Fruit fly (Drosophila melanogaster) whole organism, wandering third instar larva: ENCODE results near the gene mRpS6.
A peak's percentile ranks its signal among the peaks of the same experiment; 100 is the strongest.

ENCODE experiments used
- Abd-B ChIP-seq: fragments of >200 bp; optimal IDR thresholded peaks from 2 replicates; lab custom pipeline; 2017; ENCODE audit warnings: missing biosample characterization, missing genetic modification characterization
- CG9705 ChIP-seq: fragments of 200-800 bp; sonication (Bioruptor generic); optimal IDR thresholded peaks from 2 replicates; lab custom pipeline; 2018; ENCODE audit warnings: missing biosample characterization, mild to moderate bottlenecking, missing genetic modification characterization
- Dfd ChIP-seq: fragments of >200 bp; optimal IDR thresholded peaks from 2 replicates; lab custom pipeline; 2017; ENCODE audit warnings: missing biosample characterization, missing genetic modification characterization
- HLH106 ChIP-seq: fragments of 200-800 bp; optimal IDR thresholded peaks from 3 replicates; lab custom pipeline; 2019; ENCODE audit warnings: missing biosample characterization, mild to moderate bottlenecking, missing genetic modification characterization, moderate library complexity
- Hnf4 ChIP-seq: fragments of 200-800 bp; sonication (Bioruptor generic); optimal IDR thresholded peaks from 2 replicates; lab custom pipeline; 2016; ENCODE audit warnings: missing biosample characterization, mild to moderate bottlenecking, missing genetic modification characterization
- Hr78 ChIP-seq: fragments of >200 bp; optimal IDR thresholded peaks from 2 replicates; lab custom pipeline; 2017; ENCODE audit warnings: missing biosample characterization, missing genetic modification characterization
- Hr83 ChIP-seq: fragments of 200-300 bp; sonication (Bioruptor generic); optimal IDR thresholded peaks from 2 replicates; lab custom pipeline; 2016; ENCODE audit warnings: missing biosample characterization, mild to moderate bottlenecking, missing genetic modification characterization, moderate library complexity; ENCODE audit not compliant: poor library complexity, severe bottlenecking
- Jra ChIP-seq: sonication (Bioruptor generic); optimal IDR thresholded peaks from 2 replicates; lab custom pipeline; 2016; ENCODE audit warnings: missing biosample characterization, missing genetic modification characterization
- Myc ChIP-seq: fragments of >200 bp; optimal IDR thresholded peaks from 2 replicates; lab custom pipeline; 2017
- N ChIP-seq: fragments of >200 bp; optimal IDR thresholded peaks from 2 replicates; lab custom pipeline; 2018; ENCODE audit warnings: missing biosample characterization, missing external identifiers, missing genetic modification characterization
- OdsH ChIP-seq: fragments of 200-800 bp; sonication (Bioruptor generic); optimal IDR thresholded peaks from 2 replicates; lab custom pipeline; 2016; ENCODE audit warnings: missing biosample characterization, mild to moderate bottlenecking, missing genetic modification characterization
- Rel ChIP-seq, 2 experiments: fragments of 200-800 bp; sonication (Bioruptor generic) in 1 of 2; optimal IDR thresholded peaks; 2 replicates in 1 of 2; 3 replicates in 1 of 2; lab custom pipeline; 2016 to 2019; ENCODE audit warnings: mild to moderate bottlenecking in 2 of 2, missing biosample characterization in 2 of 2, missing genetic modification characterization in 2 of 2, moderate library complexity in 1 of 2
- Sp1 ChIP-seq: fragments of 200-800 bp; sonication (Bioruptor generic); optimal IDR thresholded peaks from 3 replicates; lab custom pipeline; 2019; ENCODE audit warnings: missing biosample characterization, mild to moderate bottlenecking, missing genetic modification characterization, moderate library complexity
- Vsx2 ChIP-seq: fragments of 200-300, 225-300 bp; sonication (Bioruptor generic); optimal IDR thresholded peaks from 2 replicates; lab custom pipeline; 2018; ENCODE audit warnings: missing biosample characterization, missing genetic modification characterization; ENCODE audit not compliant: partially characterized antibody
- br ChIP-seq: fragments of 200-800 bp; sonication (Bioruptor generic); optimal IDR thresholded peaks from 2 replicates; lab custom pipeline; 2016; ENCODE audit warnings: missing biosample characterization, missing genetic modification characterization
- brk ChIP-seq: fragments of 200-800 bp; sonication (Bioruptor generic); optimal IDR thresholded peaks from 2 replicates; lab custom pipeline; 2016; ENCODE audit warnings: missing biosample characterization, mild to moderate bottlenecking, missing genetic modification characterization
- dl ChIP-seq, 2 experiments: fragments of 175-275, 200-275 bp in 1 of 2; fragments of 200-275 bp in 1 of 2; sonication (Bioruptor generic); optimal IDR thresholded peaks; lab custom pipeline; 2018; ENCODE audit warnings: mild to moderate bottlenecking in 2 of 2, missing biosample characterization in 2 of 2, missing genetic modification characterization in 2 of 2, moderate library complexity in 2 of 2; ENCODE audit not compliant: partially characterized antibody in 2 of 2, insufficient read depth in 1 of 2
- dmrt93B ChIP-seq: fragments of 200-800 bp; sonication (Bioruptor generic); optimal IDR thresholded peaks from 2 replicates; lab custom pipeline; 2018; ENCODE audit warnings: missing biosample characterization, mild to moderate bottlenecking, missing genetic modification characterization
- ey ChIP-seq: fragments of 200-800 bp; sonication (Bioruptor generic); optimal IDR thresholded peaks from 2 replicates; lab custom pipeline; 2016; ENCODE audit warnings: missing biosample characterization, missing genetic modification characterization
- foxo ChIP-seq, 2 experiments: fragments of 200-800 bp; sonication (Bioruptor generic); optimal IDR thresholded peaks; 2 replicates in 1 of 2; 3 replicates in 1 of 2; lab custom pipeline; 2016 to 2017; ENCODE audit warnings: missing biosample characterization in 2 of 2, missing genetic modification characterization in 2 of 2
- fru ChIP-seq: fragments of 200-800 bp; sonication (Bioruptor generic); optimal IDR thresholded peaks from 3 replicates; lab custom pipeline; 2016; ENCODE audit warnings: missing biosample characterization, mild to moderate bottlenecking, missing genetic modification characterization
- h ChIP-seq: fragments of 200-800 bp; sonication (Bioruptor generic); optimal IDR thresholded peaks from 3 replicates; lab custom pipeline; 2016; ENCODE audit warnings: missing biosample characterization, mild to moderate bottlenecking, missing genetic modification characterization
- jim ChIP-seq: fragments of 175-275, 200-325 bp; sonication (Bioruptor generic); optimal IDR thresholded peaks from 2 replicates; lab custom pipeline; 2016; ENCODE audit warnings: missing biosample characterization, mild to moderate bottlenecking, missing genetic modification characterization
- pan ChIP-seq: fragments of >200 bp; optimal IDR thresholded peaks from 2 replicates; lab custom pipeline; 2017
- psq ChIP-seq: fragments of 200-800 bp; sonication (Bioruptor generic); optimal IDR thresholded peaks from 3 replicates; lab custom pipeline; 2017; ENCODE audit warnings: missing biosample characterization, mild to moderate bottlenecking, missing genetic modification characterization, moderate library complexity
- rgr ChIP-seq: fragments of 200-800 bp; sonication (Bioruptor generic); optimal IDR thresholded peaks from 3 replicates; lab custom pipeline; 2016; ENCODE audit warnings: missing biosample characterization, mild to moderate bottlenecking, missing genetic modification characterization
- sv ChIP-seq: fragments of 200-800 bp; sonication (Bioruptor generic); optimal IDR thresholded peaks from 3 replicates; lab custom pipeline; 2016; ENCODE audit warnings: missing biosample characterization, missing genetic modification characterization
- tai ChIP-seq: sonication (Bioruptor generic); optimal IDR thresholded peaks from 2 replicates; lab custom pipeline; 2016; ENCODE audit warnings: missing biosample characterization, missing genetic modification characterization
- woc ChIP-seq: sonication (Bioruptor generic); optimal IDR thresholded peaks from 2 replicates; lab custom pipeline; 2016; ENCODE audit warnings: missing biosample characterization, mild to moderate bottlenecking, missing genetic modification characterization

The mRpS6 gene

dm6 chr3L:4367339-4367738 is 3.0 kb downstream of the mRpS6 start, which contains the start of gene CG11342 (continued):
- TF ChIP-seq br (GFP tag; lab: Kevin White, UChicago) (peak; percentile 21), brk (GFP tag; lab: Kevin White, UChicago) (no peak), Dfd (no peak), jim (GFP tag; lab: Kevin White, UChicago) (no peak), fru (peak; percentile 54), N (GFP tag; lab: Kevin White, UChicago) (no peak), Myc (lab: Kevin White, UChicago) (no peak), CG9705 (GFP tag; lab: Kevin White, UChicago) (no peak), Hr83 (peak; percentile 84)

dm6 chr3L:4371978-4372377 is 7.6 kb downstream of the mRpS6 start:
- TF ChIP-seq br (GFP tag; lab: Kevin White, UChicago) = no peak
- TF ChIP-seq Sp1 (GFP tag; lab: Kevin White, UChicago) = no peak
- TF ChIP-seq dmrt93B (GFP tag; lab: Kevin White, UChicago) = no peak
- TF ChIP-seq OdsH (GFP tag; lab: Kevin White, UChicago) = no peak
- no peak for TF ChIP-seq tai (GFP tag; lab: Kevin White, UChicago)
- TF ChIP-seq foxo (GFP tag; optimal IDR thresholded peaks at IDR 0.05; lab: Kevin White, UChicago) = no peak

dm6 chr3L:4375675-4376366 is 11.5 kb downstream of the mRpS6 start:
- TF ChIP-seq Hr78 (GFP tag; lab: Kevin White, UChicago) (no peak), tai (GFP tag; lab: Kevin White, UChicago) (no peak), N (GFP tag; lab: Kevin White, UChicago) (no peak), Hr83 (no peak), fru (no peak), Abd-B (GFP tag; lab: Kevin White, UChicago) (no peak), pan (lab: Kevin White, UChicago) (no peak), dl (GFP tag; optimal IDR thresholded peaks at IDR 0.05; lab: Kevin White, UChicago; ENCODE audit: insufficient read depth in 1 of 2, partially characterized antibody in 2 of 2) (no peak), jim (GFP tag; lab: Kevin White, UChicago) (no peak), Rel (GFP tag; optimal IDR thresholded peaks at IDR 0.05; lab: Kevin White, UChicago) (no peak), Rel (tag; optimal IDR thresholded peaks at IDR 0.05; lab: Kevin White, UChicago) (no peak)

dm6 chr3L:4377496-4377895 is 13.1 kb downstream of the mRpS6 start:
- TF ChIP-seq Vsx2 = no peak
- no peak for TF ChIP-seq N (GFP tag; lab: Kevin White, UChicago)
- TF ChIP-seq brk (GFP tag; lab: Kevin White, UChicago) = no peak
- no peak for TF ChIP-seq OdsH (GFP tag; lab: Kevin White, UChicago)
- no peak for TF ChIP-seq Hnf4 (GFP tag; lab: Kevin White, UChicago)

- peak; percentile 24 for TF ChIP-seq sv (GFP tag; lab: Kevin White, UChicago)
- no peak for TF ChIP-seq Dfd
- no peak for TF ChIP-seq dl (GFP tag; optimal IDR thresholded peaks at IDR 0.05; lab: Kevin White, UChicago; ENCODE audit: insufficient read depth in 1 of 2, partially characterized antibody in 2 of 2)
- TF ChIP-seq psq (GFP tag; lab: Kevin White, UChicago) = peak; percentile 71
- TF ChIP-seq foxo (GFP tag; optimal IDR thresholded peaks at IDR 0.05; lab: Kevin White, UChicago) = peak in 1 of 2 experiments; percentile 42
- peak; percentile 42 for TF ChIP-seq rgr (GFP tag; lab: Kevin White, UChicago)
- TF ChIP-seq h = peak; percentile 62
- peak; percentile 42 for TF ChIP-seq fru
- no peak for TF ChIP-seq Myc (lab: Kevin White, UChicago)
- peak; percentile 31 for TF ChIP-seq OdsH (GFP tag; lab: Kevin White, UChicago)
- peak; percentile 47 for TF ChIP-seq ey (GFP tag; lab: Kevin White, UChicago)
- peak; percentile 11 for TF ChIP-seq dmrt93B (GFP tag; lab: Kevin White, UChicago)
- TF ChIP-seq br (GFP tag; lab: Kevin White, UChicago) = peak; percentile 9
- TF ChIP-seq HLH106 (tag; lab: Kevin White, UChicago) = peak; percentile 45
Observed at dm6 chr3L:4378895-4379294, 14.5 kb downstream of the mRpS6 start.

- TF ChIP-seq foxo (GFP tag; optimal IDR thresholded peaks at IDR 0.05; lab: Kevin White, UChicago) (no peak), Jra (GFP tag; lab: Kevin White, UChicago) (no peak), Vsx2 (no peak), Myc (lab: Kevin White, UChicago) (peak; percentile 12), Hr78 (GFP tag; lab: Kevin White, UChicago) (no peak), dl (GFP tag; optimal IDR thresholded peaks at IDR 0.05; lab: Kevin White, UChicago; ENCODE audit: insufficient read depth in 1 of 2, partially characterized antibody in 2 of 2) (no peak), HLH106 (tag; lab: Kevin White, UChicago) (no peak), sv (GFP tag; lab: Kevin White, UChicago) (peak; percentile 12), woc (no peak), brk (GFP tag; lab: Kevin White, UChicago) (no peak)
- TF ChIP-seq, all 38 proteins: peak for 2
Observed at dm6 chr3L:4380231-4380645, 15.9 kb downstream of the mRpS6 start, which contains the start of gene DopEcR. TSS of gene DopEcR (minus strand) at chr3L:4380387.
